Fruit fly (Drosophila melanogaster) whole organism, pupa: ENCODE results near the gene CG11726.

ENCODE experiments used
- CG12605 ChIP-seq: fragments of 200-800 bp; sonication (Bioruptor generic); IDR thresholded peaks from 2 replicates; pipeline ENCODE4 v1.3.6; 2022; ENCODE audit warnings: missing biosample characterization, missing genetic modification characterization
- CG14655 ChIP-seq: fragments of 200-800 bp; sonication (Bioruptor generic); optimal IDR thresholded peaks from 3 replicates; lab custom pipeline; 2017; ENCODE audit warnings: mild to moderate bottlenecking, missing biosample characterization, missing genetic modification reagents, missing genetic modification characterization
- CG15710 ChIP-seq: fragments of 200-800 bp; sonication (Bioruptor generic); optimal IDR thresholded peaks from 2 replicates; lab custom pipeline; 2018; ENCODE audit warnings: missing biosample characterization, mild to moderate bottlenecking, missing genetic modification characterization, moderate library complexity
- CG17806 ChIP-seq: fragments of 200-800 bp; sonication (Bioruptor generic); optimal IDR thresholded peaks from 2 replicates; lab custom pipeline; 2018; ENCODE audit warnings: missing biosample characterization, mild to moderate bottlenecking, missing genetic modification characterization, moderate library complexity
- CG4496 ChIP-seq: fragments of 200-800 bp; sonication (Bioruptor generic); IDR thresholded peaks from 3 replicates; pipeline ENCODE4 v1.3.6; 2022; ENCODE audit warnings: missing biosample characterization, missing genetic modification characterization
- CG8301 ChIP-seq: fragments of 200-800 bp; sonication (Bioruptor generic); optimal IDR thresholded peaks from 2 replicates; lab custom pipeline; 2018; ENCODE audit warnings: missing biosample characterization, mild to moderate bottlenecking, missing genetic modification characterization
- CG9948 ChIP-seq: fragments of 200-800 bp; sonication (Bioruptor generic); optimal IDR thresholded peaks from 2 replicates; lab custom pipeline; 2018; ENCODE audit warnings: missing biosample characterization, mild to moderate bottlenecking, missing genetic modification characterization, moderate library complexity
- Pif1B ChIP-seq: fragments of 200-800 bp; sonication (Bioruptor generic); optimal IDR thresholded peaks from 3 replicates; lab custom pipeline; 2016; ENCODE audit warnings: missing biosample characterization, missing genetic modification characterization
- Snoo ChIP-seq: fragments of 200-800 bp; sonication (Bioruptor generic); optimal IDR thresholded peaks from 3 replicates; lab custom pipeline; 2017; ENCODE audit warnings: missing biosample characterization, mild to moderate bottlenecking, missing genetic modification characterization, inconsistent platforms
- fd96Ca ChIP-seq: fragments of 200-800 bp; sonication (Bioruptor generic); IDR thresholded peaks from 3 replicates; pipeline ENCODE4 v1.3.6; 2022; ENCODE audit warnings: missing biosample characterization, missing genetic modification characterization
- gl ChIP-seq: fragments of 200-800 bp; sonication (Bioruptor generic); optimal IDR thresholded peaks from 2 replicates; lab custom pipeline; 2018; ENCODE audit warnings: missing biosample characterization, mild to moderate bottlenecking, missing genetic modification characterization
- rn ChIP-seq: fragments of 200-800 bp; sonication (Bioruptor generic); IDR thresholded peaks from 2 replicates; pipeline ENCODE4 v1.3.6; 2022; ENCODE audit warnings: missing biosample characterization, missing genetic modification characterization

dm6 chr3L:11369778-11370684, 24.5 kb upstream of the CG11726 start:
- TF ChIP-seq fd96Ca (GFP tag; lab: Robert Waterston, UW) (peak; percentile 60; the same call in 2 of the 3 replicates), rn (no peak), CG17806 (tag; lab: Kevin White, UChicago) (peak; percentile 95), gl (tag; lab: Kevin White, UChicago) (peak; percentile 74), CG12605 (peak; percentile 83), CG4496 (GFP tag; lab: Robert Waterston, UW) (peak; percentile 83), CG15710 (tag; lab: Kevin White, UChicago) (peak; percentile 90), CG8301 (peak; percentile 91), CG14655 (peak; percentile 91), CG9948 (tag; lab: Kevin White, UChicago) (peak; percentile 94), Snoo (tag; lab: Kevin White, UChicago) (peak; percentile 68), Pif1B (GFP tag; lab: Kevin White, UChicago) (peak; percentile 78)
